Fruit fly (Drosophila melanogaster): ENCODE results near the gene ATPsynCF6.

ATPsynCF6 gene

DNA sequence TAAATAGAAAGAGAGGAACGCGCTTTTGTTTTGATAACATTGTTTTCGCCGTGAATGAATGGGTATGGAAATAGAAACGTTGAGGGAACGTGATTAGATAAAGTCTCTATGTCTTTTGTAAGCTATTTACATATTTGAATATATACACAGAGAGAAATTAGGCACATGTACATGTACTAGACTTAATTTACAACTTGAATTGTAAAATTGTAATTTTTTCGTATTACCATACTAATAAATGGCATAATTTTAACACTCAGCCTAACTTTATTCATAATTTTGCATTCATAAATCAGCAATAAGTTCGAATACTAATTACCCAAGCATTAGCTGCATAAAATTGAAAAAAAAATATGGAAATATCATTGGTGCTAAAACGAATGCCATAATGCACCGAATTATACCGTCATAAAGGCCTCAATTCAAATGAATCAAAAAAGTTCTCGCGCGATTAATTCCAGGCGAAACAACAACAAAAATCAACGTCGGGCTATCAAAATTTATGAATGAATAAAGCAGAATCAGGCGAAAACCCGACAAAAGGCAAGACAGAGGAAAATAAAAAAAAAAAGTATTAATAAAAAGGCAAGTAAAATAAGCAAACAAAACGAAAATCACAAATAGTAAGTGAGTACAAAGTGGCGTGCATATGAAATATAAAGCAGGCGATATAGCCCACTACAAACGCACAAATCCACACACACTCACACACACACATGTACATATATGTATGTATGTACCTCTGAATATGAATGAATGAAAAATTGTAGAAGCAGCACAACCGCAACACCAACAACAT is 23.1 kb downstream of the ATPsynCF6 start (continued):
- no peak for TF ChIP-seq dan (GFP tag; IDR thresholded peaks at IDR 0.05)
- no peak for TF ChIP-seq Dfd (GFP tag; optimal IDR thresholded peaks at IDR 0.05)
- TF ChIP-seq CG18764 (GFP tag; optimal IDR thresholded peaks at IDR 0.05): no peak
- peak; percentile 44 for TF ChIP-seq cwo (GFP tag; optimal IDR thresholded peaks at IDR 0.05)
- TF ChIP-seq CG3407 (GFP tag; optimal IDR thresholded peaks at IDR 0.05): peak; percentile 40
- peak; percentile 72 for TF ChIP-seq CG2875 (GFP tag; optimal IDR thresholded peaks at IDR 0.05)
- TF ChIP-seq Opbp (GFP tag; IDR thresholded peaks at IDR 0.05; ENCODE audit: partially characterized antibody): no peak
- TF ChIP-seq Dp (GFP tag; optimal IDR thresholded peaks at IDR 0.05): no peak
- no peak for TF ChIP-seq oc (tag; optimal IDR thresholded peaks at IDR 0.05)
- no peak for TF ChIP-seq CG11560 (tag; IDR thresholded peaks at IDR 0.05)
- TF ChIP-seq Atf6 (GFP tag; IDR thresholded peaks at IDR 0.05): peak; percentile 59
- no peak for TF ChIP-seq CG18011 (GFP tag; optimal IDR thresholded peaks at IDR 0.05)
- peak; percentile 79 for TF ChIP-seq CG17361 (GFP tag; IDR thresholded peaks at IDR 0.05)
- TF ChIP-seq Antp (GFP tag; optimal IDR thresholded peaks at IDR 0.05): no peak
- TF ChIP-seq CG31365 (tag; optimal IDR thresholded peaks at IDR 0.05): no peak
- peak; percentile 59 for TF ChIP-seq CG1603 (tag; optimal IDR thresholded peaks at IDR 0.05)
- TF ChIP-seq bigmax (GFP tag; optimal IDR thresholded peaks at IDR 0.05): no peak
- no peak for TF ChIP-seq zen2 (GFP tag; IDR thresholded peaks at IDR 0.05; ENCODE audit: partially characterized antibody)
- peak; percentile 49 for TF ChIP-seq CG13775 (GFP tag; optimal IDR thresholded peaks at IDR 0.05)
- peak; percentile 81 for TF ChIP-seq PHDP (tag; optimal IDR thresholded peaks at IDR 0.05)
- TF ChIP-seq pros (GFP tag; optimal IDR thresholded peaks at IDR 0.05): no peak
- no peak for TF ChIP-seq knrl (GFP tag; IDR thresholded peaks at IDR 0.05; ENCODE audit: partially characterized antibody)
- no peak for TF ChIP-seq Rx (GFP tag; IDR thresholded peaks at IDR 0.05)
- TF ChIP-seq Chrac-16 (GFP tag; optimal IDR thresholded peaks at IDR 0.05): peak; percentile 38
- TF ChIP-seq CG14014 (GFP tag; IDR thresholded peaks at IDR 0.05): peak; percentile 45
- TF ChIP-seq pan (optimal IDR thresholded peaks at IDR 0.05): no peak
- peak in 1 of 2 experiments; percentile 31 for TF ChIP-seq pan (GFP tag; optimal IDR thresholded peaks at IDR 0.05 in 1 of 2, IDR thresholded peaks at IDR 0.05 in 1 of 2)
- TF ChIP-seq Nf-YC (tag; optimal IDR thresholded peaks at IDR 0.05): no peak
- TF ChIP-seq HmgZ (tag; optimal IDR thresholded peaks at IDR 0.05): peak; percentile 28
- peak; percentile 23 for TF ChIP-seq Fer2 (tag; optimal IDR thresholded peaks at IDR 0.05)
- no peak for TF ChIP-seq CG15479 (GFP tag; optimal IDR thresholded peaks at IDR 0.05)
- no peak for TF ChIP-seq pita (GFP tag; optimal IDR thresholded peaks at IDR 0.05)
- peak; percentile 31; the same call in 1 of the 2 replicates for TF ChIP-seq sob (GFP tag; IDR thresholded peaks at IDR 0.05)
- peak; percentile 30 for TF ChIP-seq CG5180 (GFP tag; optimal IDR thresholded peaks at IDR 0.05)
- TF ChIP-seq Sry-β (GFP tag; optimal IDR thresholded peaks at IDR 0.05): no peak
- TF ChIP-seq CG3065 (GFP tag; optimal IDR thresholded peaks at IDR 0.05): no peak
- no peak for TF ChIP-seq ap (GFP tag; IDR thresholded peaks at IDR 0.05)
- no peak for TF ChIP-seq CG14441 (GFP tag; IDR thresholded peaks at IDR 0.05)
- TF ChIP-seq lilli (GFP tag; optimal IDR thresholded peaks at IDR 0.05): peak; percentile 53
- no peak for TF ChIP-seq CG16815 (GFP tag; optimal IDR thresholded peaks at IDR 0.05)
- TF ChIP-seq CG1832 (GFP tag; optimal IDR thresholded peaks at IDR 0.05): no peak
- TF ChIP-seq CG14667 (GFP tag; IDR thresholded peaks at IDR 0.05): no peak
- TF ChIP-seq lov (optimal IDR thresholded peaks at IDR 0.05): no peak
- TF ChIP-seq lov (GFP tag; IDR thresholded peaks at IDR 0.05): no peak
- no peak for TF ChIP-seq wek (GFP tag; optimal IDR thresholded peaks at IDR 0.05)
- peak; percentile 54 for TF ChIP-seq Meics (GFP tag; optimal IDR thresholded peaks at IDR 0.05)
- TF ChIP-seq CG17568 (GFP tag; optimal IDR thresholded peaks at IDR 0.05): no peak
- TF ChIP-seq HLH3B (GFP tag; IDR thresholded peaks at IDR 0.05): peak; percentile 39; the same call in 1 of the 2 replicates
- TF ChIP-seq gcm (GFP tag; optimal IDR thresholded peaks at IDR 0.05): no peak

Measured in whole organism, embryonic.